Worm (Caenorhabditis elegans): ENCODE results near the gene gpla-1.

gpla-1 gene

DNA sequence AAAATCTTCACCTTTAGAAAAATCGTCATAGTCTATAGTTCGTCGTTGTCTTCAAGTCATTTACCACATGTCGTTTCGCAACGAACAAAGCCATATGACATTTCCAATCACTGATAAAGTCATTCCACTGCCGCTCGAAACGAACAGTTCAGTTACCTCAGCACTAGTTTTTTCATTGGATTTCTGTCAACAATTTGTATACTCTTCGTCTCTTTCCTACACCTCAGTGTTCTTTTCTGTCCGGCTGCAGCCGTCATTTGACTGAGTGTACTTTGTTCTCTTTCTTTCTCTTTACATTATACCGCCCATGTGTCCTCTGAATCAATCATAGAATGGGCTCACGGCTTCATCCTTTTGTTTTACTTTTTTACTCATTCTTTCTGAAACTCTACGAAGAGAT, 16.4 kb downstream of the gpla-1 start:
- no peak for TF ChIP-seq pha-4 (tag; optimal IDR thresholded peaks at IDR 0.05)
- peak; percentile 28 for TF ChIP-seq unc-62 (GFP tag; optimal IDR thresholded peaks at IDR 0.05)

DNA sequence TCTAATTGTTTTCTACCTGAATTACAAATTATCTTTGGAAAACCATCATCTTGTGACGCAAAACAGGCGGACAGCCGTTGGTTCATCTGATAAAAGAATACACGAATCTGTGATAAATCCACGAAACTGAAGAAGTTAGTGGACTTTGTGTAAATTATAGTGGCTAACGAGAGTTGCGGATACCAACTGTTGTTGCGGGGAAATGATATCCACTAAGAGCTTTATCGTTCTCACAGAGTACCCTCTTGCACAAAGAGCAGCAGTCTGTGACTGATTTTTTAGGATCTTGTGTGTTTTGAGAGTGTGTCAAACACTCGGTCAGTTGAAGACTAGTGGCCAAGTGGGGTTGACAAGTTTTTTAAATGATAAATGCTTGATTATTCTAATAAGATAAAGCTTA, 18.0 kb downstream of the gpla-1 start:
- TF ChIP-seq nhr-28 (tag; optimal IDR thresholded peaks at IDR 0.05) (no peak), ham-2 (GFP tag; optimal IDR thresholded peaks at IDR 0.05) (no peak), unc-120 (tag; optimal IDR thresholded peaks at IDR 0.05; ENCODE audit: poor library complexity, severe bottlenecking) (no peak), hlh-1 (tag; optimal IDR thresholded peaks at IDR 0.05) (peak; percentile 88), flh-1 (GFP tag; optimal IDR thresholded peaks at IDR 0.05) (no peak)

DNA sequence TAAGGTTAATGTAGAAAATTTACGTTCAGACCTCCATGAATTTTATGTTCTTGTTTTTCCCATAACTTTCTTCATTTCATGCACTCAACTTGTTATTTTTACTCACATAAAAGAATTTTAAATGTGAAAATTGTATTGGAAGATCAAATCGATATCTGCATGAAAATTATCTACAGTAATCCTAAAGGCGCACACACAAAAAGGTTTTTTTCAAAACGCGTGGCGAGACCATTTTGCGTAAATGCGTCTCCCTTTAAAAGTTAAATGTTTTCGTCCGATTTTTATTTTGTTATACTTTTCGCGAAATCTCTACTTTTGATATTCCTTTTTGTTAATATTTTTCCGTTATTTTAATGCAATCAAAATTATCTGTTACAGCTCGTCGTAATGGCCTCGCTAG, 20.4 kb downstream of the gpla-1 start, which contains the start of gene R31.2:
Gene R31.2, plus strand, starts transcription at position 388 of the 400 bp plus-strand sequence.
- TF ChIP-seq tbx-8 (GFP tag; optimal IDR thresholded peaks at IDR 0.05) (no peak), ceh-39 (tag; optimal IDR thresholded peaks at IDR 0.05) (no peak), nhr-12 (tag; optimal IDR thresholded peaks at IDR 0.05) (no peak), nhr-237 (tag; optimal IDR thresholded peaks at IDR 0.05) (no peak)

DNA sequence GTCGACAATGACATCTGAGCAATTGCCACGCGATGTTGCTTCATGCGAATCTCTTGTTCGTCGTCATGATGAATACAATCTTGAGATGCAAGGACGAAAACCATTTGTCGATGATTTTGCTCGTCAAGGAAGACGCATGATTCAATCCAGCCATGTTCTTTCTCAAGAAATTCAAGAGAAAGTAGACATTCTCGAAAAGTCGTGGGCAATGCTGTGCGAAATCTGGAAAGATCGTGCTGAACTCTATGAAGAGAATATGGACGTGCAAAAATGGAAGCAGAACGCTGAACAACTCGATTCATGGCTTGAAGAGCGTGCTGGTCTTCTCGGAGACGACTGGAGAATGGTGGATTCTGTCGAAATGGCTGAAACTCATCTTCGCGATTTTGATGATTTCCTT, 24.3 kb downstream of the gpla-1 start:
- TF ChIP-seq mab-5 (tag; optimal IDR thresholded peaks at IDR 0.05) (no peak), ceh-43 (GFP tag; optimal IDR thresholded peaks at IDR 0.05) (no peak), nhr-28 (tag; optimal IDR thresholded peaks at IDR 0.05) (no peak), nhr-12 (tag; optimal IDR thresholded peaks at IDR 0.05) (no peak), ces-1 (GFP tag; optimal IDR thresholded peaks at IDR 0.05) (no peak), lsy-2 (tag; optimal IDR thresholded peaks at IDR 0.05) (no peak), ham-2 (GFP tag; optimal IDR thresholded peaks at IDR 0.05) (no peak)

DNA sequence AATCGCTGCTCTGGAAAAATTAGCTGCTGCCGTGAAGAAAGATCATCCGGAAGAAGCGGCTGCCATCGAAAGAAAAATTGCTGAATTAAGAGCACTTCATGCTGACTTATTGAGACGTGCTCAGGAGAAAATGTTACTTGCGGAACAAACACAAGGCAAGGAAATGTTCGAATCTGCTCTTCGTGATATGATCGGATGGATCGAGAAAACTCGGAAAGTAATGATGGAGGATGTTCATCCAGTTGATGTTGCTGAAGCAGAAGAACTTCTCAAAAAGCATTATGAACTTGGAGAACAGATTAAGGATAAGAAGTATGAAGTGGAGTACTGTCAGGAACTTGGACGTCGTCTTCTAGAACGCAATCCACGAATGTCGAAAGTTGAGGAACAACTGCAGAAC, 31.6 kb downstream of the gpla-1 start:
- no peak for TF ChIP-seq sem-2 (GFP tag; optimal IDR thresholded peaks at IDR 0.05)
- no peak for TF ChIP-seq nhr-28 (tag; optimal IDR thresholded peaks at IDR 0.05)
- TF ChIP-seq bed-3 (GFP tag; optimal IDR thresholded peaks at IDR 0.05) = no peak
- no peak for TF ChIP-seq drap-1 (GFP tag; optimal IDR thresholded peaks at IDR 0.05)
- TF ChIP-seq nhr-2 (tag; optimal IDR thresholded peaks at IDR 0.05) = no peak
- TF ChIP-seq sptf-1 (tag; optimal IDR thresholded peaks at IDR 0.05) = no peak
- no peak for TF ChIP-seq snpc-4 (tag; optimal IDR thresholded peaks at IDR 0.05)
- no peak for TF ChIP-seq nhr-76 (tag; optimal IDR thresholded peaks at IDR 0.05)

DNA sequence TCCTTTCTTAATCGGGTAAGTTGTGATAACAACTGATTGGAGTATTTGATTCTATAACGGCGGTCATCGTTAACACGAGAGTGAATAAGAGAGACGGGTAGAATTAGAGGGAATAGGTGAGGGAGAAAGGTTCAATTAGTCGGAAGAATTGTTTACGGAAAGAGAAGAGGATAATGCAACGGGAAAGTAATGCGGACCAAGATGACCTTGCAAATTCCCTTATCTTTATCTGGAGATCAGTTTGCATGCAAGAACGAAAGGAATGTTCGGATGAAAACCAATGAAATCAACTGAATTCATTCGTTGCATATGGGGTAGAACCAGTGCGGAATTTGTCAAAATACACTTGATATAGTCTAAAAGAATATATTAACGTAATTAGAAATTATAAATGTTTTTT, 35.4 kb downstream of the gpla-1 start:
- TF ChIP-seq elt-1 (tag; optimal IDR thresholded peaks at IDR 0.05; ENCODE audit: borderline replicate concordance, insufficient read depth) (peak; percentile 79), blmp-1 (tag; optimal IDR thresholded peaks at IDR 0.05) (no peak)

DNA sequence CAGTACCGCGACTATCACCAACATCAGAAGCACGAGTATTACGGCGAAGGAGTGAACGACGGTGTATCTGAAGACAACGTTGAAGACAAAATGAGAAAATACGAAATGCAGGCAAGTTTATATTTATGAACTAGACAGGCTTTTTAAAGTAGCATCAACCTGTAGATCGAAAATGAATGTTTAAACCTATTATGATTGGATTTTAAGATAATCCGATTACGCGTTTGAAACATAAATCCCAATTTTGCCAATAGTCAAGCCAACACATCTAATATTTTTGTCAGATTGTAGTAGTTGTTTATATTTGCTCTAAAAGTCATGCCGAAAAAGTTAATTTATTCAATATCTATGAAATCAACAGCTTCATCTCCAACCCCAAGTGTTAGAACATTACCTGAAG, 36.4 kb downstream of the gpla-1 start:
- TF ChIP-seq lin-32 (GFP tag; optimal IDR thresholded peaks at IDR 0.05) = no peak
- TF ChIP-seq lin-13 (tag; optimal IDR thresholded peaks at IDR 0.05) = no peak
- TF ChIP-seq mab-5 (tag; optimal IDR thresholded peaks at IDR 0.05) = no peak
- TF ChIP-seq unc-39 (tag; optimal IDR thresholded peaks at IDR 0.05) = no peak
- TF ChIP-seq nhr-237 (tag; optimal IDR thresholded peaks at IDR 0.05) = no peak
- no peak for TF ChIP-seq mls-2 (tag; optimal IDR thresholded peaks at IDR 0.05)
- TF ChIP-seq nhr-76 (tag; optimal IDR thresholded peaks at IDR 0.05) = no peak
- no peak for TF ChIP-seq elt-1 (tag; optimal IDR thresholded peaks at IDR 0.05; ENCODE audit: borderline replicate concordance, insufficient read depth)
- TF ChIP-seq sptf-1 (tag; optimal IDR thresholded peaks at IDR 0.05) = no peak
- TF ChIP-seq ztf-11 (tag; optimal IDR thresholded peaks at IDR 0.05) = no peak
- TF ChIP-seq elt-3 (tag; optimal IDR thresholded peaks at IDR 0.05) = no peak
- TF ChIP-seq nhr-2 (tag; optimal IDR thresholded peaks at IDR 0.05) = no peak
